Fruit fly (Drosophila melanogaster): ENCODE data around the gene LManII.
A peak's percentile ranks its signal among the peaks of the same experiment; 100 is the strongest.

LManII gene

dm6 chr2L:10474268-10474678 lies 16.8 kb downstream of the LManII start, which contains the start of gene RluA-1 (continued):
- TF ChIP-seq CG32772 (GFP tag; IDR thresholded peaks at IDR 0.05) (peak; percentile 99), HLHmδ (GFP tag; optimal IDR thresholded peaks at IDR 0.05) (peak; percentile 12), E2f2 (GFP tag; IDR thresholded peaks at IDR 0.05) (peak; percentile 94), MESR4 (GFP tag; optimal IDR thresholded peaks at IDR 0.05) (peak; percentile 88), cad (GFP tag; optimal IDR thresholded peaks at IDR 0.05) (no peak), sima (GFP tag; optimal IDR thresholded peaks at IDR 0.05) (peak; percentile 52), Dref (GFP tag; IDR thresholded peaks at IDR 0.05) (peak; percentile 44), zen2 (GFP tag; IDR thresholded peaks at IDR 0.05; ENCODE audit: partially characterized antibody) (no peak), CG18476 (GFP tag; optimal IDR thresholded peaks at IDR 0.05) (peak; percentile 98), cas (GFP tag; IDR thresholded peaks at IDR 0.05) (peak; percentile 94), mirr (GFP tag; optimal IDR thresholded peaks at IDR 0.05) (peak; percentile 97), CG17802 (tag; optimal IDR thresholded peaks at IDR 0.05) (peak; percentile 94), prd (optimal IDR thresholded peaks at IDR 0.05) (no peak), prd (GFP tag; IDR thresholded peaks at IDR 0.05) (peak; percentile 99), odd (GFP tag; optimal IDR thresholded peaks at IDR 0.05) (peak; percentile 99), CG43689 (GFP tag; IDR thresholded peaks at IDR 0.05) (peak; percentile 97), sim (GFP tag; IDR thresholded peaks at IDR 0.05) (peak; percentile 99), fru (optimal IDR thresholded peaks at IDR 0.05) (no peak), Eip74EF (GFP tag; optimal IDR thresholded peaks at IDR 0.05) (peak in 1 of 2 experiments; percentile 99), Dip2 (GFP tag; IDR thresholded peaks at IDR 0.05) (peak; percentile 77; the same call in 1 of the 2 replicates), zfh1 (GFP tag; IDR thresholded peaks at IDR 0.05) (peak; percentile 100), en (GFP tag; optimal IDR thresholded peaks at IDR 0.05) (peak; percentile 89), CG4328 (GFP tag; optimal IDR thresholded peaks at IDR 0.05) (peak; percentile 98), pnt (GFP tag; optimal IDR thresholded peaks at IDR 0.05) (peak; percentile 91), row (GFP tag; IDR thresholded peaks at IDR 0.05) (peak; percentile 99), unc-4 (GFP tag; IDR thresholded peaks at IDR 0.05; ENCODE audit: partially characterized antibody) (peak; percentile 52; the same call in 1 of the 2 replicates), p53 (GFP tag; optimal IDR thresholded peaks at IDR 0.05) (peak; percentile 64), Neu2 (GFP tag; optimal IDR thresholded peaks at IDR 0.05; ENCODE audit: borderline replicate concordance) (no peak), hkb (optimal IDR thresholded peaks at IDR 0.05) (no peak), hkb (GFP tag; IDR thresholded peaks at IDR 0.05) (peak; percentile 100), Gug (GFP tag; IDR thresholded peaks at IDR 0.05) (peak; percentile 98), CG11085 (GFP tag; IDR thresholded peaks at IDR 0.05) (peak; percentile 98), lov (optimal IDR thresholded peaks at IDR 0.05) (no peak), lov (GFP tag; IDR thresholded peaks at IDR 0.05) (peak; percentile 99), Hmx (GFP tag; optimal IDR thresholded peaks at IDR 0.05) (peak; percentile 65), Lhr (GFP tag; optimal IDR thresholded peaks at IDR 0.05) (peak; percentile 98), Ptx1 (GFP tag; IDR thresholded peaks at IDR 0.05) (peak; percentile 99), CG18619 (GFP tag; optimal IDR thresholded peaks at IDR 0.05) (peak; percentile 99), CG11456 (GFP tag; IDR thresholded peaks at IDR 0.05) (peak; percentile 99), CG18262 (tag; optimal IDR thresholded peaks at IDR 0.05) (peak; percentile 100), CG11247 (GFP tag; IDR thresholded peaks at IDR 0.05) (peak; percentile 99), fd102C (GFP tag; optimal IDR thresholded peaks at IDR 0.05) (peak; percentile 96), stc (GFP tag; IDR thresholded peaks at IDR 0.05) (peak; percentile 100), CG11093 (GFP tag; IDR thresholded peaks at IDR 0.05) (peak; percentile 99), vfl (GFP tag; optimal IDR thresholded peaks at IDR 0.05) (peak; percentile 96), bbx (GFP tag; IDR thresholded peaks at IDR 0.05; ENCODE audit: partially characterized antibody) (peak; percentile 52; the same call in 1 of the 2 replicates), Fer3 (tag; optimal IDR thresholded peaks at IDR 0.05) (peak; percentile 99), Gsc (GFP tag; IDR thresholded peaks at IDR 0.05) (no peak; the same call in 1 of the 2 replicates), wor (GFP tag; IDR thresholded peaks at IDR 0.05) (peak; percentile 99), fd3F (GFP tag; optimal IDR thresholded peaks at IDR 0.05) (peak; percentile 99), grau (tag; optimal IDR thresholded peaks at IDR 0.05) (peak; percentile 99), CG2678 (tag; optimal IDR thresholded peaks at IDR 0.05) (peak; percentile 100)

Measured in whole organism, embryonic.